Worm (Caenorhabditis elegans): ENCODE results near the gene C16C8.16.

DNA sequence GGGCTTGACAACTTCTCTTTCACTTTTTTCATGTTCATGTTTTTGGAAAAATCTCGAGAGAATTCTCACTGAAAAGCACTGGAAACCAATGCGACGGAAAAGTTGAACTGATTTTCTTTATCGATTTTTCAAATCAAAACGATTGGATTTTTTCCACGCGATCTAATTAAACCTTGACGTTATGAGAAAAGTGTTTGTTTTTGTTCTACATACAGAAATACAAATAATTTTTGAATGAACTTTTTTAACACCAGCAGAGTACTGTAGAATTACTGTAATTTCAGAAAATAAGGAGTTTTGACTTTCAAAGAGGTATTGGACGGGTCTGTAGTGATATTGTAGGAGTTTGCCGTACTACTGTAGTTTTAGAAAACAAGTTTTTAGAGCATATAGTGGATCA, 42.7 kb upstream of the C16C8.16 start, which contains the start of gene nep-10:
- TF ChIP-seq nhr-11 (tag; optimal IDR thresholded peaks at IDR 0.05) (no peak), ceh-14 (tag; optimal IDR thresholded peaks at IDR 0.05) (no peak), nfya-1 (tag; optimal IDR thresholded peaks at IDR 0.05) (no peak), unc-3 (GFP tag; conservative IDR thresholded peaks at IDR 0.05) (no peak), unc-3 (tag; optimal IDR thresholded peaks at IDR 0.05) (no peak)
